Fruit fly (Drosophila melanogaster) whole organism, prepupa: Measurements from ENCODE around the gene Uros1.

Source experiments
- CG10631 ChIP-seq: fragments of 200-800 bp; sonication (Bioruptor generic); optimal IDR thresholded peaks from 2 replicates; lab custom pipeline; 2016; ENCODE audit warnings: missing biosample characterization, missing genetic modification characterization
- CG16779 ChIP-seq: fragments of 200-800 bp; sonication (Bioruptor generic); optimal IDR thresholded peaks from 3 replicates; lab custom pipeline; 2017; ENCODE audit warnings: missing biosample characterization, mild to moderate bottlenecking, missing genetic modification characterization
- CG32006 ChIP-seq: fragments of 200-800 bp; sonication (Bioruptor generic); optimal IDR thresholded peaks from 3 replicates; lab custom pipeline; 2017; ENCODE audit warnings: missing biosample characterization, mild to moderate bottlenecking, missing genetic modification characterization
- CG6854 ChIP-seq: fragments of 200-800 bp; sonication (Bioruptor generic); optimal IDR thresholded peaks from 2 replicates; lab custom pipeline; 2017; ENCODE audit warnings: missing biosample characterization, mild to moderate bottlenecking, missing genetic modification characterization
- CG7368 ChIP-seq: fragments of 200-800 bp; sonication (Bioruptor generic); optimal IDR thresholded peaks from 3 replicates; lab custom pipeline; 2016; ENCODE audit warnings: missing biosample characterization, missing genetic modification characterization
- Gug ChIP-seq: fragments of 200-800 bp; sonication (Bioruptor generic); IDR thresholded peaks from 2 replicates; pipeline ENCODE4 v1.3.6; 2022; ENCODE audit warnings: missing biosample characterization, missing genetic modification characterization
- OdsH ChIP-seq: fragments of 200-800 bp; sonication (Bioruptor generic); optimal IDR thresholded peaks from 3 replicates; lab custom pipeline; 2016; ENCODE audit warnings: missing biosample characterization, missing genetic modification characterization
- Sox102F ChIP-seq: fragments of 200-800 bp; sonication (Bioruptor generic); optimal IDR thresholded peaks from 2 replicates; lab custom pipeline; 2016; ENCODE audit warnings: missing biosample characterization, mild to moderate bottlenecking, missing genetic modification characterization
- fkh ChIP-seq: fragments of 200-800 bp; sonication (Bioruptor generic); optimal IDR thresholded peaks from 3 replicates; lab custom pipeline; 2017; ENCODE audit warnings: missing biosample characterization, mild to moderate bottlenecking, missing genetic modification characterization, moderate library complexity

DNA sequence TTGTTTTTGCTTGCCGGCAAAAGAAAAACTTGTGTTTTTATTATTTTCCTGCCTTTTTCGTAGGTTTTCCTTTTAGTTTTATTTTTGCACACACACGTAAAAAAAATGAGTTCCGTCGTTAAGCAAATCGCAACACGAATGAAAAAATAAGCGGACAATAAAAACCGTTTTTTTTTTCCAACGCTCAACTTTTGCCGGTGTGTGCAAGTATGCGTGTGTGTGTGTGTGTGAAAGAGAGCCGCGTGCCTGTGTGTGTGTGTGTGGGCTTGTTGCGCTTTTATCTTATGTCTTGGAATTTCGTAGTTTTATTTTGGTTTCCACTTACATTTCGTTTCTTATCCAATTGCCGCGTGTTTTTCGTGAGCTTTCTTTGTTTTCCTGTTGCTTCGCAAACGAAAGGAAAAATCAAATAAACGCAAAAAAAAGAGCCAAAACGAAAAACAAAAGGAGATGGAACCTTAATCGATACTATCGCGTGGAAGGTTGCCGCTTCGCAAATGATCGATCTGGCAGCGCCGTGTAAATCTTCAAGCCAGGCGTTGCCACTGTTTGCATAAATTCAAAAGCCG, 2.1 kb downstream of the Uros1 start, which contains the start of gene Moe:
- TF ChIP-seq CG32006 (GFP tag; lab: Kevin White, UChicago) (peak; percentile 58), CG7368 (GFP tag; lab: Kevin White, UChicago) (no peak), Sox102F (peak; percentile 11), CG10631 (GFP tag; lab: Kevin White, UChicago) (peak; percentile 40), CG16779 (tag; lab: Kevin White, UChicago) (peak; percentile 78), fkh (peak; percentile 21), Gug (no peak), OdsH (GFP tag; lab: Kevin White, UChicago) (peak; percentile 56), CG6854 (GFP tag; lab: Kevin White, UChicago) (no peak)
